Worm (Caenorhabditis elegans): ENCODE data around the gene avr-15.

Gene avr-15

DNA sequence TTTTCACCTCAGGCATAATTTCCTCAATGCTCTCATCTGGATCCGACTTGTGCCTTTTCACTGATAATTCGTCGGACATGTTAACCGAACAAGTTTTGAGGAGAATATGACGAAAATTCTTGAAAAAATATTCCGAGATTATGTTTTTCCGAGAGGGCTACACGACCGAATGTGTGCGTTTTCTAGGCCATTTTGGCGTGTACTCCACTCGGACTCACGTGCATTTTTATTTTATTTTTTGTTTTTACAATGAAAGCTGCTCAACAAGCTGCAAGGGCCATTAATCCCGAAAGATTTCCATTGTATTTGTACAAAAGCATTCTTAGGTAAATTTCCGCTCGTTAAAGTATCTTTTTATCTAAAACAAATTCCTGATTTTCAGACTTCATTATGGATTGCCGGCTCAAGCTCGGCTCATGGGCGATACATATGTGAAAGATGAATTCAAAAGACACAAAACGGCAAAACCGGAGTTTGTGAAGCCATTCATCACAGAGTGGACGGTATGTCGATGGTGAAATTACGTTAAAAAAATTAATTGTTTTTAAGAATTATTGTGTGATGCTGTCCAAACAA is 43.2 kb downstream of the avr-15 start, which contains the start of the genes F25H9.6 and F25H9.7 (continued):
- TF ChIP-seq snpc-1.2 (GFP tag; IDR thresholded peaks at IDR 0.05): no peak; the same call in 1 of the 2 replicates
- no peak for TF ChIP-seq daf-12 (tag; optimal IDR thresholded peaks at IDR 0.05)
- no peak for TF ChIP-seq daf-8 (GFP tag; IDR thresholded peaks at IDR 0.05)
- TF ChIP-seq lin-29 (GFP tag; IDR thresholded peaks at IDR 0.05): no peak
- TF ChIP-seq fos-1 (tag; optimal IDR thresholded peaks at IDR 0.05): no peak
- peak; percentile 79 for TF ChIP-seq lin-38 (GFP tag; IDR thresholded peaks at IDR 0.05)
- peak; percentile 60; the same call in 1 of the 2 replicates for TF ChIP-seq arid-1 (GFP tag; conservative IDR thresholded peaks at IDR 0.05)
- peak; percentile 81 for TF ChIP-seq dve-1 (tag; optimal IDR thresholded peaks at IDR 0.05; ENCODE audit: insufficient read depth)
- no peak for TF ChIP-seq set-16 (GFP tag; IDR thresholded peaks at IDR 0.05)
- no peak for TF ChIP-seq lim-7 (GFP tag; IDR thresholded peaks at IDR 0.05)
- TF ChIP-seq nhr-28 (tag; optimal IDR thresholded peaks at IDR 0.05): peak; percentile 13
- no peak for TF ChIP-seq egl-27 (tag; optimal IDR thresholded peaks at IDR 0.05)
- TF ChIP-seq ceh-32 (tag; optimal IDR thresholded peaks at IDR 0.05; ENCODE audit: poor library complexity): no peak
- peak; percentile 90; the same call in 1 of the 2 replicates for TF ChIP-seq tag-97 (GFP tag; IDR thresholded peaks at IDR 0.05)
- TF ChIP-seq ceh-62 (tag; optimal IDR thresholded peaks at IDR 0.05): no peak
- no peak for TF ChIP-seq saeg-2 (GFP tag; IDR thresholded peaks at IDR 0.05)
- no peak for TF ChIP-seq ztf-11 (tag; optimal IDR thresholded peaks at IDR 0.05)
- TF ChIP-seq nhr-102 (tag; optimal IDR thresholded peaks at IDR 0.05): peak; percentile 48
- TF ChIP-seq dmd-8 (GFP tag; IDR thresholded peaks at IDR 0.05): 0 out of 2 replicates have a peak, but pooled peaks have one; percentile 12
- TF ChIP-seq cey-2 (tag; optimal IDR thresholded peaks at IDR 0.05; ENCODE audit: borderline replicate concordance, insufficient read depth): no peak
- peak; percentile 43 to 86 for TF ChIP-seq daf-16 (GFP tag; optimal IDR thresholded peaks at IDR 0.05)
- peak; percentile 29 for TF ChIP-seq daf-16 (tag; optimal IDR thresholded peaks at IDR 0.05)
- peak; percentile 63; the same call in 1 of the 2 replicates for TF ChIP-seq ceh-44 (GFP tag; IDR thresholded peaks at IDR 0.05)
- TF ChIP-seq nhr-237 (tag; optimal IDR thresholded peaks at IDR 0.05): no peak
- peak; percentile 100 for TF ChIP-seq mes-2 (tag; optimal IDR thresholded peaks at IDR 0.05; ENCODE audit: poor library complexity, severe bottlenecking)
- TF ChIP-seq nhr-6 (tag; optimal IDR thresholded peaks at IDR 0.05): peak; percentile 93
- TF ChIP-seq snpc-4 (tag; optimal IDR thresholded peaks at IDR 0.05): no peak
- no peak for TF ChIP-seq F44E2.7 (GFP tag; IDR thresholded peaks at IDR 0.05)
- peak; percentile 83 for TF ChIP-seq ceh-20 (GFP tag; IDR thresholded peaks at IDR 0.05)
- peak; percentile 1 for TF ChIP-seq lir-3 (tag; optimal IDR thresholded peaks at IDR 0.05)
- TF ChIP-seq nhr-11 (tag; optimal IDR thresholded peaks at IDR 0.05): peak; percentile 54
- TF ChIP-seq lin-1 (GFP tag; IDR thresholded peaks at IDR 0.05): no peak
- TF ChIP-seq nhr-41 (GFP tag; IDR thresholded peaks at IDR 0.05): no peak
- peak; percentile 84 for TF ChIP-seq T26A8.4 (GFP tag; IDR thresholded peaks at IDR 0.05)
- TF ChIP-seq lsy-2 (tag; optimal IDR thresholded peaks at IDR 0.05): peak in 1 of 2 experiments; percentile 90
- TF ChIP-seq pqm-1 (tag; optimal IDR thresholded peaks at IDR 0.05): no peak
- TF ChIP-seq madf-5 (GFP tag; IDR thresholded peaks at IDR 0.05): peak in 1 of 2 experiments; percentile 40; a peak in 1 of 4 replicates
- peak; percentile 98 for TF ChIP-seq dmd-9 (GFP tag; IDR thresholded peaks at IDR 0.05)
- TF ChIP-seq pha-4 (GFP tag; IDR thresholded peaks at IDR 0.05): peak; percentile 36; the same call in 1 of the 2 replicates
- no peak for TF ChIP-seq pha-4 (tag; optimal IDR thresholded peaks at IDR 0.05)
- TF ChIP-seq unc-39 (tag; optimal IDR thresholded peaks at IDR 0.05): no peak
- no peak for TF ChIP-seq nhr-76 (tag; optimal IDR thresholded peaks at IDR 0.05)
- TF ChIP-seq jun-1 (tag; optimal IDR thresholded peaks at IDR 0.05): no peak
- TF ChIP-seq F26F4.8 (GFP tag; conservative IDR thresholded peaks at IDR 0.05): no peak
- peak; percentile 11 for TF ChIP-seq zip-2 (tag; optimal IDR thresholded peaks at IDR 0.05)
- no peak for TF ChIP-seq nhr-25 (tag; optimal IDR thresholded peaks at IDR 0.05; ENCODE audit: borderline replicate concordance, insufficient read depth)
- TF ChIP-seq nhr-77 (tag; optimal IDR thresholded peaks at IDR 0.05): peak; percentile 58
- TF ChIP-seq ama-1 (optimal IDR thresholded peaks at IDR 0.05): no peak
- peak; percentile 38 for TF ChIP-seq nhr-48 (tag; optimal IDR thresholded peaks at IDR 0.05)
- TF ChIP-seq hlh-11 (tag; optimal IDR thresholded peaks at IDR 0.05): peak; percentile 66
- TF ChIP-seq D1046.2 (GFP tag; IDR thresholded peaks at IDR 0.05): peak; percentile 78; the same call in 1 of the 2 replicates
